Fruit fly (Drosophila melanogaster): ENCODE data around the gene Ubc84D.

Gene Ubc84D

dm6 chr3R:7490884-7491283, 28.4 kb downstream of the Ubc84D start (continued):
- TF ChIP-seq Ptx1 (GFP tag; IDR thresholded peaks at IDR 0.05) (peak; percentile 66), Opbp (GFP tag; IDR thresholded peaks at IDR 0.05; ENCODE audit: partially characterized antibody) (no peak), CG3163 (GFP tag; optimal IDR thresholded peaks at IDR 0.05) (no peak), CrebB (tag; optimal IDR thresholded peaks at IDR 0.05) (no peak), Atf6 (GFP tag; IDR thresholded peaks at IDR 0.05) (no peak), CG30403 (GFP tag; optimal IDR thresholded peaks at IDR 0.05) (peak; percentile 70), CG8281 (tag; optimal IDR thresholded peaks at IDR 0.05) (peak; percentile 18), Xbp1 (GFP tag; optimal IDR thresholded peaks at IDR 0.05) (peak; percentile 62), vvl (GFP tag; IDR thresholded peaks at IDR 0.05) (no peak; the same call in none of the 2 replicates), CG13624 (GFP tag; optimal IDR thresholded peaks at IDR 0.05) (no peak), CG10267 (tag; optimal IDR thresholded peaks at IDR 0.05) (no peak), btn (GFP tag; optimal IDR thresholded peaks at IDR 0.05) (no peak), CG17361 (GFP tag; IDR thresholded peaks at IDR 0.05) (peak; percentile 91), ab (GFP tag; optimal IDR thresholded peaks at IDR 0.05) (no peak), cwo (GFP tag; optimal IDR thresholded peaks at IDR 0.05) (peak; percentile 3), her (GFP tag; optimal IDR thresholded peaks at IDR 0.05) (no peak), crp (GFP tag; optimal IDR thresholded peaks at IDR 0.05) (no peak), CG11085 (GFP tag; IDR thresholded peaks at IDR 0.05) (no peak), CG15479 (GFP tag; optimal IDR thresholded peaks at IDR 0.05) (no peak), CG4404 (GFP tag; IDR thresholded peaks at IDR 0.05) (no peak), Usf (GFP tag; optimal IDR thresholded peaks at IDR 0.05) (no peak), pan (optimal IDR thresholded peaks at IDR 0.05) (no peak), pan (GFP tag; optimal IDR thresholded peaks at IDR 0.05 in 1 of 2, IDR thresholded peaks at IDR 0.05 in 1 of 2) (peak in 1 of 2 experiments; percentile 57), CG17359 (tag; optimal IDR thresholded peaks at IDR 0.05) (peak; percentile 80), run (tag; optimal IDR thresholded peaks at IDR 0.05) (peak; percentile 35), CG2889 (GFP tag; IDR thresholded peaks at IDR 0.05) (no peak), sisA (GFP tag; IDR thresholded peaks at IDR 0.05) (peak; percentile 45), Dfd (GFP tag; optimal IDR thresholded peaks at IDR 0.05) (no peak), psq (GFP tag; optimal IDR thresholded peaks at IDR 0.05) (no peak), exex (tag; optimal IDR thresholded peaks at IDR 0.05) (no peak), CG7963 (GFP tag; IDR thresholded peaks at IDR 0.05; ENCODE audit: partially characterized antibody) (no peak), Dbx (GFP tag; IDR thresholded peaks at IDR 0.05) (no peak), CG3065 (GFP tag; optimal IDR thresholded peaks at IDR 0.05) (no peak), CG14710 (tag; optimal IDR thresholded peaks at IDR 0.05) (no peak), chif (GFP tag; optimal IDR thresholded peaks at IDR 0.05) (no peak), H2.0 (GFP tag; IDR thresholded peaks at IDR 0.05) (peak; percentile 24; the same call in 1 of the 2 replicates), CG14860 (GFP tag; IDR thresholded peaks at IDR 0.05; ENCODE audit: partially characterized antibody) (no peak), da (GFP tag; optimal IDR thresholded peaks at IDR 0.05) (no peak), Rx (GFP tag; IDR thresholded peaks at IDR 0.05) (no peak), CG34422 (GFP tag; IDR thresholded peaks at IDR 0.05) (0 out of 3 replicates have a peak, but pooled peaks have one; percentile 46), nerfin-1 (tag; optimal IDR thresholded peaks at IDR 0.05) (no peak), rib (GFP tag; IDR thresholded peaks at IDR 0.05) (no peak), CG7928 (GFP tag; optimal IDR thresholded peaks at IDR 0.05) (no peak), CG12659 (GFP tag; optimal IDR thresholded peaks at IDR 0.05) (peak; percentile 68), CG7372 (GFP tag; IDR thresholded peaks at IDR 0.05) (no peak), CTCF (GFP tag; optimal IDR thresholded peaks at IDR 0.05) (no peak), jigr1 (GFP tag; IDR thresholded peaks at IDR 0.05) (no peak), CG18262 (tag; optimal IDR thresholded peaks at IDR 0.05) (peak; percentile 80), sens (GFP tag) (peak; percentile 69), bsh (GFP tag; optimal IDR thresholded peaks at IDR 0.05) (no peak), inv (GFP tag; IDR thresholded peaks at IDR 0.05; ENCODE audit: partially characterized antibody) (no peak), sc (optimal IDR thresholded peaks at IDR 0.05) (no peak), sc (GFP tag; optimal IDR thresholded peaks at IDR 0.05) (peak; percentile 13)
